Worm (Caenorhabditis elegans) whole organism, L2 larva: ENCODE results near the gene ufc-1.

Experiments used
- fos-1 ChIP-seq: fragments of 150-350 bp; optimal IDR thresholded peaks from 2 replicates; lab custom pipeline; 2014; ENCODE audit warnings: missing biosample characterization, missing genetic modification characterization
- lin-13 ChIP-seq: fragments of 150-350 bp; optimal IDR thresholded peaks from 2 replicates; lab custom pipeline; 2014; ENCODE audit warnings: missing biosample characterization, missing genetic modification reagents, missing genetic modification characterization
- nhr-77 ChIP-seq: fragments of 150-350 bp; optimal IDR thresholded peaks from 2 replicates; lab custom pipeline; 2014; ENCODE audit warnings: missing biosample characterization, missing genetic modification characterization
- ztf-1 ChIP-seq: fragments of 200-800 bp; sonication (Bioruptor generic); conservative IDR thresholded peaks from 2 replicates; pipeline ENCODE4 v1.3.6; 2022; ENCODE audit warnings: missing genetic modification characterization, missing compliant biosample characterization

DNA sequence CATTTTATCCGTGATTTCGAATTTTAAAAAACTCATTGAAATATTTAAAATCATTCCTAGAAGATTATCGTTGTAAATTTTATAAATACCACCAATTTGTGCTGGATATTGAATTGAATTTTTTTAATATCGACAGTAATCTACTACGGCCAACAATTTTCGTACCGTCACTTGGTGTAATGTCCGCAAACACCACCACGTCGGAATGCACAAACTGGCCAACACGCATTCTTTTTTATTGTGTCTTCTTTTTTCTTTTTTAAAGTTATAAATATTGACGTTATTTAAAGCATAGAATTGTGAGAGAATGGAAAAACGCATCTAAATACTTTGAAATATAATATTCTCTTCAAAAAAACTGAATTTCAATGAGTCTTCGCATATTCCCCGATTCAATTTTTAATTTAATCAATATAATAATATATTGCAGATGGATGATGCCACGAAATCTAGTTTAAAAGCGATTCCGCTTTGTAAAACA lies at the start of gene ufc-1:
- TF ChIP-seq ztf-1 (no peak), lin-13 (GFP tag; lab: Kevin White, UChicago) (no peak), fos-1 (tag; lab: Kevin White, UChicago) (no peak), nhr-77 (no peak)
